Worm (Caenorhabditis elegans) whole organism, midembryonic: ENCODE measurements around the gene skr-17.

Experiments used
- T22C8.4 ChIP-seq: fragments of 200-800 bp; sonication (Bioruptor generic); IDR thresholded peaks from 2 replicates; pipeline ENCODE4 v1.3.6; 2022; ENCODE audit warnings: missing genetic modification characterization, missing compliant biosample characterization
- cog-1 ChIP-seq: sonication (generic microtip); optimal IDR thresholded peaks from 2 replicates; lab custom pipeline; 2016; ENCODE audit warnings: missing genetic modification characterization, missing compliant biosample characterization
- flt-1 ChIP-seq: fragments of 200-800 bp; sonication (Bioruptor generic); IDR thresholded peaks from 2 replicates; pipeline ENCODE4 v1.3.6; 2022; ENCODE audit warnings: missing genetic modification characterization, missing compliant biosample characterization
- klf-2 ChIP-seq: fragments of 200-800 bp; sonication (Bioruptor generic); conservative IDR thresholded peaks from 2 replicates; pipeline ENCODE4 v1.3.6; 2022; ENCODE audit warnings: missing genetic modification reagents, missing genetic modification characterization, missing compliant biosample characterization
- med-1 ChIP-seq: sonication (generic microtip); optimal IDR thresholded peaks from 2 replicates; lab custom pipeline; 2017; ENCODE audit warnings: missing genetic modification characterization, mild to moderate bottlenecking, missing compliant biosample characterization, antibody characterized with exemption, missing genetic modification reagents; ENCODE audit not compliant: insufficient read depth
- ref-1 ChIP-seq: fragments of 200-800 bp; sonication (Bioruptor generic); conservative IDR thresholded peaks from 2 replicates; pipeline ENCODE4 v1.3.6; 2022; ENCODE audit warnings: missing genetic modification reagents, missing genetic modification characterization, missing compliant biosample characterization
- tab-1 ChIP-seq: fragments of 200-800 bp; sonication (Bioruptor generic); IDR thresholded peaks from 2 replicates; pipeline ENCODE4 v1.3.6; 2022; ENCODE audit warnings: missing genetic modification characterization, missing compliant biosample characterization
- ztf-23 ChIP-seq: fragments of 200-800 bp; sonication (Bioruptor generic); IDR thresholded peaks from 2 replicates; pipeline ENCODE4 v1.3.6; 2022; ENCODE audit warnings: missing genetic modification reagents, missing genetic modification characterization, missing compliant biosample characterization
- ztf-29 ChIP-seq: fragments of 200-800 bp; sonication (Bioruptor generic); IDR thresholded peaks from 2 replicates; pipeline ENCODE4 v1.3.6; 2022; ENCODE audit warnings: missing genetic modification reagents, missing genetic modification characterization, missing compliant biosample characterization

Gene skr-17

ce11 chrII:7827883-7828282 is 44.6 kb downstream of the skr-17 start:
- TF ChIP-seq med-1 (GFP tag; lab: Kevin White, UChicago) (no peak), flt-1 (no peak), T22C8.4 (GFP tag; lab: Robert Waterston, UW) (no peak), ztf-29 (GFP tag; lab: Robert Waterston, UW) (no peak), ref-1 (GFP tag; lab: Robert Waterston, UW) (no peak), tab-1 (GFP tag; lab: Robert Waterston, UW) (no peak), ztf-23 (no peak), klf-2 (no peak), cog-1 (tag; lab: Kevin White, UChicago) (no peak)

ce11 chrII:7829616-7830015 is 46.3 kb downstream of the skr-17 start:
- no peak for TF ChIP-seq ztf-23
- no peak for TF ChIP-seq ztf-29 (GFP tag; lab: Robert Waterston, UW)
- TF ChIP-seq cog-1 (tag; lab: Kevin White, UChicago): no peak
- TF ChIP-seq ref-1 (GFP tag; lab: Robert Waterston, UW): no peak
- no peak for TF ChIP-seq med-1 (GFP tag; lab: Kevin White, UChicago)
- no peak for TF ChIP-seq T22C8.4 (GFP tag; lab: Robert Waterston, UW)
- TF ChIP-seq flt-1: no peak
- no peak for TF ChIP-seq tab-1 (GFP tag; lab: Robert Waterston, UW)
- no peak for TF ChIP-seq klf-2

ce11 chrII:7832054-7832453 is 48.7 kb downstream of the skr-17 start, which contains the start of gene T09A5.14:
Gene T09A5.14 (plus strand): TSS chrII:7832354.
- TF ChIP-seq ztf-29 (GFP tag; lab: Robert Waterston, UW) (no peak), ref-1 (GFP tag; lab: Robert Waterston, UW) (no peak), T22C8.4 (GFP tag; lab: Robert Waterston, UW) (no peak), cog-1 (tag; lab: Kevin White, UChicago) (no peak), med-1 (GFP tag; lab: Kevin White, UChicago) (no peak), ztf-23 (no peak), tab-1 (GFP tag; lab: Robert Waterston, UW) (no peak), flt-1 (no peak), klf-2 (no peak)
